Worm (Caenorhabditis elegans) whole organism, young adult: ENCODE results near the gene wah-1.

Experiments used
- B0336.3 ChIP-seq: fragments of 200-800 bp; sonication (Bioruptor generic); IDR thresholded peaks from 2 replicates; pipeline ENCODE4 v1.3.6; 2022; ENCODE audit warnings: missing genetic modification characterization, missing compliant biosample characterization
- F33H1.4 ChIP-seq: fragments of 200-800 bp; sonication (Bioruptor generic); IDR thresholded peaks from 2 replicates; pipeline ENCODE4 v1.3.6; 2022; ENCODE audit warnings: missing genetic modification reagents, missing genetic modification characterization, missing compliant biosample characterization
- F39B2.1 ChIP-seq: fragments of 200-800 bp; sonication (Bioruptor generic); IDR thresholded peaks from 2 replicates; pipeline ENCODE4 v1.3.6; 2022; ENCODE audit warnings: missing genetic modification reagents, missing genetic modification characterization, missing compliant biosample characterization
- F49E8.2 ChIP-seq: sonication (generic microtip); optimal IDR thresholded peaks from 3 replicates; lab custom pipeline; 2017; ENCODE audit warnings: missing genetic modification characterization, mild to moderate bottlenecking, missing compliant biosample characterization, antibody characterized with exemption, moderate library complexity; ENCODE audit not compliant: insufficient read depth
- F55B11.4 ChIP-seq: sonication (generic microtip); optimal IDR thresholded peaks from 2 replicates; lab custom pipeline; 2016; ENCODE audit warnings: missing compliant biosample characterization, missing genetic modification characterization, borderline replicate concordance; ENCODE audit not compliant: insufficient read depth
- F57A8.1 ChIP-seq: fragments of 200-800 bp; sonication (Bioruptor generic); optimal IDR thresholded peaks from 2 replicates; lab custom pipeline; 2018; ENCODE audit warnings: mild to moderate bottlenecking, missing genetic modification characterization, moderate library complexity, missing compliant biosample characterization
- K11D2.4 ChIP-seq: fragments of 200-800 bp; sonication (Bioruptor generic); IDR thresholded peaks from 2 replicates; pipeline ENCODE4 v1.3.6; 2022; ENCODE audit warnings: missing genetic modification reagents, missing genetic modification characterization, missing compliant biosample characterization
- T07F8.4 ChIP-seq: sonication (generic microtip); optimal IDR thresholded peaks from 2 replicates; lab custom pipeline; 2016; ENCODE audit warnings: mild to moderate bottlenecking, missing genetic modification characterization, moderate library complexity, missing compliant biosample characterization
- Y53G8AR.9 ChIP-seq: fragments of 200-800 bp; sonication (Bioruptor generic); conservative IDR thresholded peaks from 2 replicates; pipeline ENCODE4 v1.3.6; 2022; ENCODE audit warnings: missing genetic modification reagents, missing genetic modification characterization, missing compliant biosample characterization
- ama-1 ChIP-seq, 3 experiments: fragments of 150-350 bp in 1 of 3; sonication (generic microtip) in 2 of 3; optimal IDR thresholded peaks; 2 replicates each; lab custom pipeline; 2014 to 2018; ENCODE audit warnings: missing biosample characterization in 2 of 3, missing genetic modification characterization in 2 of 3, missing genetic modification reagents in 2 of 3
- aptf-2 ChIP-seq: fragments of 200-800 bp; sonication (Bioruptor generic); conservative IDR thresholded peaks from 2 replicates; pipeline ENCODE4 v1.3.6; 2022; ENCODE audit warnings: missing genetic modification reagents, missing genetic modification characterization, missing compliant biosample characterization
- atf-7 ChIP-seq: sonication (generic microtip); optimal IDR thresholded peaks from 2 replicates; lab custom pipeline; 2017; ENCODE audit warnings: mild to moderate bottlenecking, missing genetic modification characterization, missing compliant biosample characterization
- attf-3 ChIP-seq: fragments of 200-800 bp; sonication (Bioruptor generic); conservative IDR thresholded peaks from 2 replicates; pipeline ENCODE4 v1.3.6; 2022; ENCODE audit warnings: missing genetic modification reagents, missing genetic modification characterization, missing compliant biosample characterization
- attf-5 ChIP-seq: fragments of 200-800 bp; sonication (Bioruptor generic); optimal IDR thresholded peaks from 2 replicates; lab custom pipeline; 2018; ENCODE audit warnings: mild to moderate bottlenecking, missing genetic modification characterization, missing compliant biosample characterization
- cebp-1 ChIP-seq, 2 experiments: fragments of 200-800 bp in 1 of 2; sonication (Bioruptor generic) in 1 of 2; sonication (generic microtip) in 1 of 2; IDR thresholded peaks in 1 of 2; optimal IDR thresholded peaks in 1 of 2; 2 replicates each; pipeline versions ENCODE4 v1.3.6 to Lab custom; 2017 to 2022; ENCODE audit warnings: missing compliant biosample characterization in 2 of 2, missing genetic modification characterization in 2 of 2, mild to moderate bottlenecking in 1 of 2, missing genetic modification reagents in 1 of 2, moderate library complexity in 1 of 2
- ceh-40 ChIP-seq: fragments of 200-800 bp; sonication (Bioruptor generic); IDR thresholded peaks from 2 replicates; pipeline ENCODE4 v1.3.6; 2022; ENCODE audit warnings: missing genetic modification characterization, missing compliant biosample characterization
- ceh-58 ChIP-seq: fragments of 200-800 bp; sonication (Bioruptor generic); IDR thresholded peaks from 2 replicates; pipeline ENCODE4 v1.3.6; 2022; ENCODE audit warnings: missing genetic modification characterization, missing compliant biosample characterization
- dox-1 ChIP-seq: fragments of 200-800 bp; sonication (Bioruptor generic); IDR thresholded peaks from 2 replicates; pipeline ENCODE4 v1.3.6; 2022; ENCODE audit warnings: missing genetic modification reagents, missing genetic modification characterization, missing compliant biosample characterization
- egl-18 ChIP-seq: fragments of 200-800 bp; sonication (Bioruptor generic); IDR thresholded peaks from 2 replicates; pipeline ENCODE4 v1.3.6; 2022; ENCODE audit warnings: missing genetic modification reagents, missing genetic modification characterization, missing compliant biosample characterization
- egrh-3 ChIP-seq: fragments of 200-800 bp; sonication (Bioruptor generic); IDR thresholded peaks from 2 replicates; pipeline ENCODE4 v1.3.6; 2022; ENCODE audit warnings: missing genetic modification reagents, missing genetic modification characterization, missing compliant biosample characterization
- fkh-3 ChIP-seq: sonication (generic microtip); optimal IDR thresholded peaks from 2 replicates; lab custom pipeline; 2016; ENCODE audit warnings: mild to moderate bottlenecking, missing genetic modification characterization, missing compliant biosample characterization
- hmg-20 ChIP-seq: fragments of 200-800 bp; sonication (Bioruptor generic); IDR thresholded peaks from 2 replicates; pipeline ENCODE4 v1.3.6; 2022; ENCODE audit warnings: missing genetic modification reagents, missing genetic modification characterization, missing compliant biosample characterization
- hsf-1 ChIP-seq: fragments of 200-800 bp; sonication (Bioruptor generic); IDR thresholded peaks from 2 replicates; pipeline ENCODE4 v1.3.6; 2022; ENCODE audit warnings: missing genetic modification reagents, missing genetic modification characterization, missing compliant biosample characterization
- lag-1 ChIP-seq: fragments of 200-800 bp; sonication (Bioruptor generic); IDR thresholded peaks from 2 replicates; pipeline ENCODE4 v1.3.6; 2022; ENCODE audit warnings: missing genetic modification reagents, missing genetic modification characterization, missing compliant biosample characterization
- lir-1 ChIP-seq: fragments of 200-800 bp; sonication (Bioruptor generic); conservative IDR thresholded peaks from 2 replicates; pipeline ENCODE4 v1.3.6; 2022; ENCODE audit warnings: missing genetic modification reagents, missing genetic modification characterization, missing compliant biosample characterization
- madf-10 ChIP-seq: sonication (generic microtip); optimal IDR thresholded peaks from 2 replicates; lab custom pipeline; 2016; ENCODE audit warnings: mild to moderate bottlenecking, missing genetic modification characterization, missing compliant biosample characterization
- mel-28 ChIP-seq: sonication (generic microtip); optimal IDR thresholded peaks from 2 replicates; lab custom pipeline; 2016; ENCODE audit warnings: borderline replicate concordance, mild to moderate bottlenecking, missing genetic modification characterization, missing compliant biosample characterization
- nfya-2 ChIP-seq: fragments of 200-800 bp; sonication (Bioruptor generic); IDR thresholded peaks from 2 replicates; pipeline ENCODE4 v1.3.6; 2022; ENCODE audit warnings: missing genetic modification reagents, missing genetic modification characterization, missing compliant biosample characterization
- pbrm-1 ChIP-seq: fragments of 200-800 bp; sonication (Bioruptor generic); IDR thresholded peaks from 2 replicates; pipeline ENCODE4 v1.3.6; 2022; ENCODE audit warnings: missing genetic modification reagents, missing genetic modification characterization, missing compliant biosample characterization
- rec-8 ChIP-seq, 2 experiments: sonication (generic microtip); optimal IDR thresholded peaks; 2 replicates each; lab custom pipeline; 2016; ENCODE audit warnings: mild to moderate bottlenecking in 2 of 2, missing genetic modification characterization in 2 of 2, missing genetic modification reagents in 2 of 2, missing genotype in 2 of 2, missing biosample characterization in 1 of 2, missing compliant biosample characterization in 1 of 2, moderate library complexity in 1 of 2
- repo-1 ChIP-seq: sonication (generic microtip); optimal IDR thresholded peaks from 2 replicates; lab custom pipeline; 2017; ENCODE audit warnings: mild to moderate bottlenecking, missing genetic modification characterization, missing compliant biosample characterization
- sdz-38 ChIP-seq: sonication (generic microtip); optimal IDR thresholded peaks from 2 replicates; lab custom pipeline; 2016; ENCODE audit warnings: missing genotype, missing genetic modification characterization, missing compliant biosample characterization
- snpc-1.3 ChIP-seq: sonication (generic microtip); optimal IDR thresholded peaks from 2 replicates; lab custom pipeline; 2017; ENCODE audit warnings: missing genetic modification characterization, mild to moderate bottlenecking, missing compliant biosample characterization, antibody characterized with exemption, moderate library complexity, missing genotype, missing genetic modification reagents; ENCODE audit not compliant: insufficient read depth
- snpc-4 ChIP-seq, 5 experiments: fragments of 150-350 bp in 1 of 5; sonication (generic microtip) in 4 of 5; optimal IDR thresholded peaks; 2 replicates each; lab custom pipeline; 2014 to 2018; ENCODE audit warnings: missing genetic modification characterization in 5 of 5, missing biosample characterization in 3 of 5, antibody characterized with exemption in 2 of 5, mild to moderate bottlenecking in 2 of 5, missing compliant biosample characterization in 2 of 5, missing genotype in 2 of 5, moderate library complexity in 2 of 5, missing genetic modification reagents in 1 of 5
- somi-1 ChIP-seq: fragments of 200-800 bp; sonication (Bioruptor generic); optimal IDR thresholded peaks from 2 replicates; lab custom pipeline; 2018; ENCODE audit warnings: mild to moderate bottlenecking, missing genetic modification characterization, missing compliant biosample characterization
- sptf-2 ChIP-seq: fragments of 200-800 bp; sonication (Bioruptor generic); optimal IDR thresholded peaks from 2 replicates; lab custom pipeline; 2018; ENCODE audit warnings: mild to moderate bottlenecking, missing genetic modification characterization, missing compliant biosample characterization
- xnd-1 ChIP-seq: sonication (generic microtip); optimal IDR thresholded peaks from 2 replicates; lab custom pipeline; 2016; ENCODE audit warnings: missing genotype, missing genetic modification reagents, missing genetic modification characterization, missing compliant biosample characterization
- zfh-2 ChIP-seq: fragments of 200-800 bp; sonication (Bioruptor generic); conservative IDR thresholded peaks from 2 replicates; pipeline ENCODE4 v1.3.6; 2022; ENCODE audit warnings: missing genetic modification reagents, missing genetic modification characterization, missing compliant biosample characterization
- ztf-22 ChIP-seq: fragments of 200-800 bp; sonication (Bioruptor generic); optimal IDR thresholded peaks from 2 replicates; lab custom pipeline; 2018; ENCODE audit warnings: mild to moderate bottlenecking, missing genetic modification characterization, moderate library complexity, missing compliant biosample characterization
- ztf-26 ChIP-seq: sonication (generic microtip); optimal IDR thresholded peaks from 2 replicates; lab custom pipeline; 2017; ENCODE audit warnings: missing genetic modification characterization, missing compliant biosample characterization
- ztf-6 ChIP-seq: fragments of 200-800 bp; sonication (Bioruptor generic); IDR thresholded peaks from 2 replicates; pipeline ENCODE4 v1.3.6; 2022; ENCODE audit warnings: missing genetic modification reagents, missing genetic modification characterization, missing compliant biosample characterization

The wah-1 gene

ce11 chrIII:12015611-12016010 is 25.6 kb downstream of the wah-1 start:
- TF ChIP-seq rec-8 (tag; optimal IDR thresholded peaks at IDR 0.05; lab: Kevin White, UChicago) (no peak), F33H1.4 (no peak), Y53G8AR.9 (GFP tag; lab: Robert Waterston, UW) (no peak), aptf-2 (no peak), attf-5 (GFP tag; lab: Kevin White, UChicago) (no peak), cebp-1 (GFP tag; IDR thresholded peaks at IDR 0.05; lab: Robert Waterston, UW) (no peak), cebp-1 (tag; optimal IDR thresholded peaks at IDR 0.05; lab: Kevin White, UChicago) (peak; percentile 13), ceh-40 (GFP tag; lab: Robert Waterston, UW) (no peak)

ce11 chrIII:12017999-12018398 is 28.0 kb downstream of the wah-1 start:
- TF ChIP-seq F55B11.4 (no peak), sdz-38 (no peak), F49E8.2 (tag; lab: Kevin White, UChicago) (no peak), K11D2.4 (GFP tag; lab: Robert Waterston, UW) (no peak), lag-1 (no peak), madf-10 (tag; lab: Kevin White, UChicago) (no peak), snpc-4 (GFP tag; optimal IDR thresholded peaks at IDR 0.05; lab: Kevin White, UChicago) (no peak), snpc-4 (tag; optimal IDR thresholded peaks at IDR 0.05; lab: Kevin White, UChicago) (no peak), lir-1 (GFP tag; lab: Robert Waterston, UW) (no peak), T07F8.4 (no peak), somi-1 (GFP tag; lab: Kevin White, UChicago) (no peak), attf-3 (no peak), pbrm-1 (GFP tag; lab: Robert Waterston, UW) (no peak)

- TF ChIP-seq ztf-22 (no peak), ama-1 (optimal IDR thresholded peaks at IDR 0.05; lab: Kevin White, UChicago) (peak; percentile 9), ama-1 (GFP tag; optimal IDR thresholded peaks at IDR 0.05; lab: Kevin White, UChicago) (no peak), mel-28 (no peak), atf-7 (tag; lab: Kevin White, UChicago) (peak; percentile 76)
Observed at ce11 chrIII:12020074-12020602, 30.2 kb downstream of the wah-1 start, which contains the start of gene brp-1. Gene brp-1 (plus strand): TSS chrIII:12020552.

ce11 chrIII:12022281-12022680 is 32.3 kb downstream of the wah-1 start:
- TF ChIP-seq B0336.3 (GFP tag; lab: Robert Waterston, UW), result peak; percentile 67; the same call in 1 of the 2 replicates
- TF ChIP-seq dox-1 (GFP tag; lab: Robert Waterston, UW), result 0 out of 2 replicates have a peak, but pooled peaks have one; percentile 29
- no peak for TF ChIP-seq ztf-26 (tag; lab: Kevin White, UChicago)
- 0 out of 2 replicates have a peak, but pooled peaks have one; percentile 8 for TF ChIP-seq hsf-1 (GFP tag; lab: Robert Waterston, UW)
- no peak for TF ChIP-seq snpc-4 (GFP tag; optimal IDR thresholded peaks at IDR 0.05; lab: Kevin White, UChicago)
- TF ChIP-seq snpc-4 (tag; optimal IDR thresholded peaks at IDR 0.05; lab: Kevin White, UChicago), result no peak
- 0 out of 2 replicates have a peak, but pooled peaks have one; percentile 26 for TF ChIP-seq egrh-3 (GFP tag; lab: Robert Waterston, UW)
- TF ChIP-seq F57A8.1 (GFP tag; lab: Kevin White, UChicago), result peak; percentile 16
- TF ChIP-seq zfh-2 (GFP tag; lab: Robert Waterston, UW), result peak; percentile 73

ce11 chrIII:12028769-12029168 is 38.8 kb downstream of the wah-1 start, which contains the start of gene Y79H2A.12:
Gene Y79H2A.12 (minus strand): TSS chrIII:12028869.
- TF ChIP-seq ztf-6 (GFP tag; lab: Robert Waterston, UW) (no peak), ceh-58 (GFP tag; lab: Robert Waterston, UW) (no peak), snpc-1.3 (no peak), rec-8 (tag; optimal IDR thresholded peaks at IDR 0.05; lab: Kevin White, UChicago) (no peak), hmg-20 (GFP tag; lab: Robert Waterston, UW) (no peak), fkh-3 (tag; lab: Kevin White, UChicago) (no peak), xnd-1 (no peak), attf-3 (no peak), F39B2.1 (GFP tag; lab: Robert Waterston, UW) (no peak), egl-18 (GFP tag; lab: Robert Waterston, UW) (no peak), repo-1 (tag; lab: Kevin White, UChicago) (no peak), nfya-2 (GFP tag; lab: Robert Waterston, UW) (no peak), sptf-2 (GFP tag; lab: Kevin White, UChicago) (no peak)
